Worm (Caenorhabditis elegans) whole organism, L4/young adult: ENCODE data around the gene nhr-271.

ENCODE experiments used
- W03F9.2 ChIP-seq: fragments of 150-350 bp; optimal IDR thresholded peaks from 2 replicates; lab custom pipeline; 2014; ENCODE audit warnings: missing biosample characterization, missing genetic modification characterization
- him-1 ChIP-seq: sonication (generic microtip); optimal IDR thresholded peaks from 2 replicates; lab custom pipeline; 2016; ENCODE audit warnings: missing genotype, missing genetic modification reagents, missing genetic modification characterization, missing compliant biosample characterization

ce11 chrV:16536701-16537100 lies 43.6 kb downstream of the nhr-271 start, which contains the start of gene Y32B12B.1:
- no peak for TF ChIP-seq him-1 (tag; lab: Kevin White, UChicago)
- no peak for TF ChIP-seq W03F9.2 (tag; lab: Kevin White, UChicago)
